Worm (Caenorhabditis elegans) whole organism, L3 larva: ENCODE data around the gene gly-8.

ENCODE experiments used
- lin-39 ChIP-seq: fragments of 150-350 bp; optimal IDR thresholded peaks from 2 replicates; lab custom pipeline; 2018; ENCODE audit warnings: missing biosample characterization, missing genetic modification reagents, missing genetic modification characterization
- nhr-237 ChIP-seq: fragments of 150-350 bp; optimal IDR thresholded peaks from 2 replicates; lab custom pipeline; 2014; ENCODE audit warnings: missing biosample characterization, missing genetic modification characterization

DNA sequence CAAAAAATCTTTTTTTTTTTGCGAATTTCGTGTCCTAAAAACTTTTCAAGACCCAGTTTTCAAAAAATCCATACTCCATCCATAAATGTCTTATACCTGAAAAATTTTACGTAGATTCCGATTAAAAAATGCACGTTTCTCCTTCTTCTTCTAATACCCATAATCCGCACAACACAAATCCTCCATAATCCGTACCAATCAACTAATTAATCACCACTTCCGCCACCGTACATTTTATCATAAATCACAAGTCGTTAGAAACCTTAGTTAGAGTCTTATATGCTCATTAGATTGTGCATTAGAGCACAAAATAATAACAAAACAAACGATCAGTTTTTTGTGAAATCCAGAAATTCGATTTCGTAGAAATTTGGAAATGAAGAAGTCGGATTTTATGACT lies 44.0 kb downstream of the gly-8 start:
- TF ChIP-seq nhr-237 (no peak), lin-39 (tag; lab: Kevin White, UChicago) (no peak)
